Worm (Caenorhabditis elegans) whole organism, midembryonic: ENCODE measurements around the gene F23H12.7.
A peak's percentile ranks its signal among the peaks of the same experiment; 100 is the strongest.

Source experiments
- T22C8.4 ChIP-seq: fragments of 200-800 bp; sonication (Bioruptor generic); IDR thresholded peaks from 2 replicates; pipeline ENCODE4 v1.3.6; 2022; ENCODE audit warnings: missing genetic modification characterization, missing compliant biosample characterization
- cog-1 ChIP-seq: sonication (generic microtip); optimal IDR thresholded peaks from 2 replicates; lab custom pipeline; 2016; ENCODE audit warnings: missing genetic modification characterization, missing compliant biosample characterization
- flt-1 ChIP-seq: fragments of 200-800 bp; sonication (Bioruptor generic); IDR thresholded peaks from 2 replicates; pipeline ENCODE4 v1.3.6; 2022; ENCODE audit warnings: missing genetic modification characterization, missing compliant biosample characterization
- klf-2 ChIP-seq: fragments of 200-800 bp; sonication (Bioruptor generic); conservative IDR thresholded peaks from 2 replicates; pipeline ENCODE4 v1.3.6; 2022; ENCODE audit warnings: missing genetic modification reagents, missing genetic modification characterization, missing compliant biosample characterization
- med-1 ChIP-seq: sonication (generic microtip); optimal IDR thresholded peaks from 2 replicates; lab custom pipeline; 2017; ENCODE audit warnings: missing genetic modification characterization, mild to moderate bottlenecking, missing compliant biosample characterization, antibody characterized with exemption, missing genetic modification reagents; ENCODE audit not compliant: insufficient read depth
- ref-1 ChIP-seq: fragments of 200-800 bp; sonication (Bioruptor generic); conservative IDR thresholded peaks from 2 replicates; pipeline ENCODE4 v1.3.6; 2022; ENCODE audit warnings: missing genetic modification reagents, missing genetic modification characterization, missing compliant biosample characterization
- tab-1 ChIP-seq: fragments of 200-800 bp; sonication (Bioruptor generic); IDR thresholded peaks from 2 replicates; pipeline ENCODE4 v1.3.6; 2022; ENCODE audit warnings: missing genetic modification characterization, missing compliant biosample characterization
- ztf-23 ChIP-seq: fragments of 200-800 bp; sonication (Bioruptor generic); IDR thresholded peaks from 2 replicates; pipeline ENCODE4 v1.3.6; 2022; ENCODE audit warnings: missing genetic modification reagents, missing genetic modification characterization, missing compliant biosample characterization
- ztf-29 ChIP-seq: fragments of 200-800 bp; sonication (Bioruptor generic); IDR thresholded peaks from 2 replicates; pipeline ENCODE4 v1.3.6; 2022; ENCODE audit warnings: missing genetic modification reagents, missing genetic modification characterization, missing compliant biosample characterization

F23H12.7 gene

DNA sequence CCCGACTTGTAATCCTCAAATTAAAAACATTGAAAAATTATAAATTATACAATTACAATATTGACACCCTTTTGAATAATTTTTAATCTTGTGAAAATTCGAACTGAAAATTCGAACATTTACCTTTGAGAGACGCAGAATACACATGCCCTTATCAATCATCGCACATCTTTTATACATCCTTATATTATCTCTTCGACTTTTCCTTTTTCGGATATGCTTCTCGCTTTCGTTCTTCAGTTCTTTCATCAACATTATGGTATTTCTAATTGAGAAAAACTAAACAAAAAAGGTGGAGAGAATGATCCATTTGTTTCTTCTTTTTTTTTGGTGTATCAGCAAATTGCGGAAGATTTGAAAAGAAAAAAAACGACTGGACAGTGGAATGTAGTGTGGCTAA, 22.1 kb upstream of the F23H12.7 start:
- no peak for TF ChIP-seq tab-1 (GFP tag; lab: Robert Waterston, UW)
- no peak for TF ChIP-seq T22C8.4

DNA sequence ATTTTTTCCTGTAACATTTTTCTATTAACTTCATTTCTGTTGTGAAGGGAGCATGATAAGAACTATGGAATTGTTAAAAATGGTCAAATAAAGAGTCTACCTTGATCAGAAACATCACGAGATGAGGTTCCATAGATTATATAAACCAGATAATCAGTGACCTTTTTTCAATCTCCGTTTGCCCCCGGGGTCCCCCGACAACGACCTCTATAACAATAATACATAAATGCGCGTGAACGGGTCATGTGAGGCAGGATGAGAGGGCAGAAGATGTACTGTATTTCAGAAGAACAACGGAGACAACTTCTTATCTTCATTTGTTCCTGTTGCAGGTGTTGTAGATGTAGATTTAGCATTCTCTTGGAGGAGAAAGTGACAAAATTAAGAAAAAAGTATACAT, 19.6 kb upstream of the F23H12.7 start:
- TF ChIP-seq klf-2 (GFP tag; lab: Robert Waterston, UW) = no peak
- no peak for TF ChIP-seq ztf-23
- TF ChIP-seq ztf-29 (GFP tag; lab: Robert Waterston, UW) = no peak
- no peak for TF ChIP-seq T22C8.4
- no peak for TF ChIP-seq cog-1 (tag; lab: Kevin White, UChicago)
- no peak for TF ChIP-seq flt-1 (GFP tag; lab: Robert Waterston, UW)
- TF ChIP-seq med-1 (GFP tag; lab: Kevin White, UChicago) = no peak
- no peak for TF ChIP-seq tab-1 (GFP tag; lab: Robert Waterston, UW)
- no peak for TF ChIP-seq ref-1 (GFP tag; lab: Robert Waterston, UW)

DNA sequence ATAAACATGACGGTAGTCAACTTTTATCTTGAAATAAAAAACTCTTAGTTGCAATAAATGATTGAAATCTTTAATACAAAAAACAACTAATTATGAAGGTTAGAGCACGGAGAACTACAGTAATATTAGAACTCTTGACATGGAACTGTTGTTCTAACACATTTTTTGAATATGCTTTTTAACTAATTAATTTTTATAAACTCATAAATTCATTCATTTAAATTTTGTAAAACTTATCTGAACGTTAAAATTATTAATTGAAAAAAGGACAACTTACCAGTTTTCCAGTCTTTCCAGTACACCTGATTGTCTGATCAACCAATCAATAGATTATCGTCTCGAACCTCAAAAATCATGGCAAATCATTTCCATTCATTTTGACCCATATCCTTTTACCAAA, 19.0 kb upstream of the F23H12.7 start, which contains the start of gene sqt-3:
Gene sqt-3 (plus strand): TSS at position 301 of the 400 bp plus-strand sequence.
- TF ChIP-seq med-1 (GFP tag; lab: Kevin White, UChicago) (no peak), klf-2 (GFP tag; lab: Robert Waterston, UW) (no peak), ref-1 (GFP tag; lab: Robert Waterston, UW) (no peak), tab-1 (GFP tag; lab: Robert Waterston, UW) (no peak), cog-1 (tag; lab: Kevin White, UChicago) (no peak), ztf-29 (GFP tag; lab: Robert Waterston, UW) (no peak), T22C8.4 (no peak), flt-1 (GFP tag; lab: Robert Waterston, UW) (no peak), ztf-23 (no peak)

DNA sequence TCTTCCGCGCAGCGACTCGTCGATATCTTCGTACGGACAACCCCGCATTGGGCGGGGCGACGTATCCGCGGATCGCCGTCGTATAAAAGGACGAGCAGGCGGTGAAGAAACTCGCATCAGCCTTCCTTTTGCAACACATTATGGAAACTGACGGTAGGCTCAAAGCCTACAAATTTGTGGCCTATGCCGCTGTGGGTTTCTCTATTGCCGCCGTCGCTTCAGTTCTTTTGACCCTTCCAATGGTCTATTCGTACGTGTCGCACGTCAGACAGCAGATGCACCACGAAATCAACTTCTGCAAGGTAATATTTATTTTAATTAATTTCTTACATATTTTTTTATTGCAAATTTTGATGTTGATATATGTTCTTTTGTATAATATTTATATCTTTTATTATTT, 18.6 kb upstream of the F23H12.7 start:
- no peak for TF ChIP-seq flt-1 (GFP tag; lab: Robert Waterston, UW)
- TF ChIP-seq ref-1 (GFP tag; lab: Robert Waterston, UW) = no peak
- TF ChIP-seq cog-1 (tag; lab: Kevin White, UChicago) = no peak
- TF ChIP-seq ztf-23 = no peak
- no peak for TF ChIP-seq ztf-29 (GFP tag; lab: Robert Waterston, UW)
- no peak for TF ChIP-seq tab-1 (GFP tag; lab: Robert Waterston, UW)
- TF ChIP-seq T22C8.4 = no peak; the same call in 1 of the 2 replicates
- TF ChIP-seq klf-2 (GFP tag; lab: Robert Waterston, UW) = no peak
- TF ChIP-seq med-1 (GFP tag; lab: Kevin White, UChicago) = no peak

DNA sequence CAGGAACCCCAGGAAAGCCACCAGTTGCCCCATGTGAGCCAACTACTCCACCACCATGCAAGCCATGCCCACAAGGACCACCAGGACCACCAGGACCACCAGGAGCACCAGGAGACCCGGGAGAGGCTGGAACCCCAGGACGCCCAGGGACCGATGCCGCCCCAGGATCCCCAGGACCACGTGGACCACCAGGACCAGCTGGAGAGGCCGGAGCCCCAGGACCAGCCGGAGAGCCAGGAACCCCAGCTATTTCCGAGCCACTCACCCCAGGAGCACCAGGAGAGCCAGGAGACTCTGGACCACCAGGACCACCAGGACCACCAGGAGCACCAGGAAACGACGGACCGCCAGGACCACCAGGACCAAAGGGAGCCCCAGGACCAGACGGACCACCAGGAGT, 18.0 kb upstream of the F23H12.7 start:
- TF ChIP-seq T22C8.4 (peak; percentile 43; the same call in 1 of the 2 replicates), ztf-29 (GFP tag; lab: Robert Waterston, UW) (peak; percentile 12; the same call in 1 of the 2 replicates), flt-1 (GFP tag; lab: Robert Waterston, UW) (no peak; the same call in 1 of the 2 replicates)

DNA sequence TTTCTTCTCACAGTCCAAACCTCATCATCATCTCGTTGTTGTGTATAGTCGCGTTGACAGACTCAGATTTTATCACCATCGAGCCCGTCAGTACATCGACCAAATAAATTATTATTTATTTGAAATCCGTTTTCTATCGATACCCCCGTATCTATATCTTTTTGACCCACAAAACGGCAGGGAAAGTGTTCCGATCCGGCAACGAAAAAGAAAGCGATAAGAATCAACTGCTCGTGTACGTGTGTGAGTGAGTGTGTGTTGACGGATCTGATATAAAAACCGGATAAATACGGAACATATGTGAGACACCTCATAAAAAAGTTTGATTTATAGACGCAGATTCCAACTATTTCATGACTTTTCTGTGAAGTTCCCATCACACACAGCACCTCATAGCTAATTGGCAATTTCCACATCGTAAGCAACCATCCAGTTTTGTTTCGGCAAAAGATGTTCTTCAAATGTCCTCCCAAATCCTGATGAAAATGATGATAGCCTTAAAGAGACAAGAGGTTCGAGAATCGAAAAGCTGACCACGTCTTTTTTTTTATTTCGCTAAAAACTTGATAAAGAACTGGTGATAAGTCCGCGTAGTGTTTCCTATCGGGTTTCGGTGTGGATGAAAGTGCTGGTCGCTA, 17.2 kb upstream of the F23H12.7 start:
- TF ChIP-seq flt-1 (GFP tag; lab: Robert Waterston, UW) (peak; percentile 54; the same call in 1 of the 2 replicates), med-1 (GFP tag; lab: Kevin White, UChicago) (no peak), T22C8.4 (no peak), ztf-23 (no peak), tab-1 (GFP tag; lab: Robert Waterston, UW) (no peak)

DNA sequence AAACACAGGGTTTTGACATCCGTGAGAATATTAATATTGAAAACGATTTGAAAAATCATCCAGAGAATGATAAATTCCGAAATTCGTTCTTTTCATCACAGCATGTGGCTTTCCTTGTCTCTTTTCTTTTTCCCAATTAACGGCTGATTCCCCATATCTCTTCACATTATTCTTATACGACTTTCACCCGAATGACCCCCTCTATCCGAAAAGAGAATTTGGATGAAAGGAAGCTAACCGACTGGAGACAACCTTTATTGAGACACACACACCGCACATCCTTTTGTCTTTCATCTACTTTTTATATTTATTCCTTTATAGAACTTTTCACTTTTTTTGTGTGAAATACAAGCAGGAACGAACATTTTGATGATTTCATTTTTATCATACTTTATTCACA, 13.9 kb upstream of the F23H12.7 start:
- TF ChIP-seq ref-1 (GFP tag; lab: Robert Waterston, UW) = no peak
- TF ChIP-seq flt-1 (GFP tag; lab: Robert Waterston, UW) = no peak
- TF ChIP-seq T22C8.4 = no peak
- no peak for TF ChIP-seq ztf-23
- TF ChIP-seq cog-1 (tag; lab: Kevin White, UChicago) = no peak
- TF ChIP-seq ztf-29 (GFP tag; lab: Robert Waterston, UW) = no peak
- TF ChIP-seq tab-1 (GFP tag; lab: Robert Waterston, UW) = no peak
- no peak for TF ChIP-seq med-1 (GFP tag; lab: Kevin White, UChicago)
- no peak for TF ChIP-seq klf-2 (GFP tag; lab: Robert Waterston, UW)

DNA sequence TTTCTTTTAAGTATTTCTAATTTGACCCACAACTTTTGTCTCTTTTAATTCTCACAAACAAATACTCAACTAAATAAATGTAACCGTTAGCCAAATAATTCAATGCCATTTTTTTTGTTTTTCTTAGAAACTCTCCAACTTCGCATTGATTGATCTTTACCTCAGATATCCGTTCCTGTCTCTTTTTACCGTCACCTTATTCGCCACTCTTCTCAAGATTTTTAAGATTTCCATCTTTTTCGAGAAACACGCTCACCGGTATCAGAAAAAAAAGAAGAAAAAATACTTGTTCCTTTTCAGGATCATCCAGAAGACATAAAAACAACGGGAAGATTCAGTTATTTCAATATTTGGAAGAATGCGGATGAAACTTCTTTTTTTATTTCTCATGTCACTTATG, 13.1 kb upstream of the F23H12.7 start, which contains the start of gene F23H12.5:
Gene F23H12.5 (plus strand): TSS at position 301 of the 400 bp plus-strand sequence.
- TF ChIP-seq med-1 (GFP tag; lab: Kevin White, UChicago) = no peak
- TF ChIP-seq ref-1 (GFP tag; lab: Robert Waterston, UW) = no peak
- no peak for TF ChIP-seq ztf-23

DNA sequence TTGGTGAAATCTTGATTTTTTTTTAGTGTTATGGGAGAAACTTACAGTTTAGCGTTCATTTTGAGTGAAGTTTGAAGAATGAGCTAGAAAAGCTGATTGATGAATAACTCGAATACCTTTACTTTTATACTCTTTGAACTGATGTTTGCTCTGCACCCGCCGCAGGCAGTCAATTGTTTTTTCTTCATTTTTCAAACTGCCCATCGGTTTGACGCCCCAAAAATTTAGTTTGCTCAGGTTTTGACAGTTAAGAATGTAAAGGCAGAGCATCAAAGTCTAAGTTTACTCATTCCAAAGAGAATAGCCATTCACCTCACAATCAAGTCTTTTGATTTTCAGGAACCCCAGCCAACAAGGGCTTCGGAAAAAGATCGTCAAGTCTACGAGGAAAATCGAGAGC, 9.8 kb upstream of the F23H12.7 start, which contains the start of gene fipr-1:
Gene fipr-1 (minus strand): TSS at position 101 of the 400 bp plus-strand sequence.
- TF ChIP-seq ref-1 (GFP tag; lab: Robert Waterston, UW) (no peak), klf-2 (GFP tag; lab: Robert Waterston, UW) (no peak), ztf-29 (GFP tag; lab: Robert Waterston, UW) (no peak), cog-1 (tag; lab: Kevin White, UChicago) (no peak), flt-1 (GFP tag; lab: Robert Waterston, UW) (no peak), T22C8.4 (no peak), ztf-23 (no peak), tab-1 (GFP tag; lab: Robert Waterston, UW) (no peak), med-1 (GFP tag; lab: Kevin White, UChicago) (no peak)

DNA sequence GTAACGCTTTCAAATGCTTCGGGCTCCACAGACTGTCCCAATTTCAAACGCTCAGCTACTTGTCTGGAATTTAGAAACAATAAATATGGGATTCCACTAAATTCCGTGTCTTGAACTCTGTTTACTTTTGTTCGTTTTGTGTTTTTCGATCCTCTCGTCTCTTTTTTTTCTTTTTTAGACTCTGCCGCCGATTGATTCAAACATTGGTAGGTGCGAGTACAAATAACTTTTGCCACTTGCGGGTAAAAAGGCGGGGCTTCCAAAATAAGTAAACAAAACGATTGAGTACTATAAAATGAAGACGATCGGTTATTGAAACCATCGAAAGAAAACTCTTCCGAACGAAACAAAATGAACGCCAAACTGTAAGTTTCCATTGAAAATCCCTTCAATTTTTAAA, 6.4 kb upstream of the F23H12.7 start, which contains the start of gene fipr-2:
Gene fipr-2 (plus strand): TSS at position 245 of the 400 bp plus-strand sequence.
- TF ChIP-seq cog-1 (tag; lab: Kevin White, UChicago) (no peak), flt-1 (GFP tag; lab: Robert Waterston, UW) (no peak), med-1 (GFP tag; lab: Kevin White, UChicago) (no peak), ztf-23 (no peak)
